Fruit fly (Drosophila melanogaster) whole organism, embryonic: ENCODE measurements around the gene D.

Source experiments
- B-H2 ChIP-seq: fragments of 200-800 bp; sonication (Bioruptor generic); optimal IDR thresholded peaks from 2 replicates; lab custom pipeline; 2018; ENCODE audit warnings: missing biosample characterization, mild to moderate bottlenecking, missing genetic modification characterization
- CG10462 ChIP-seq: fragments of 200-800 bp; sonication (Bioruptor generic); optimal IDR thresholded peaks from 2 replicates; lab custom pipeline; 2016; ENCODE audit warnings: missing biosample characterization, missing genetic modification characterization
- CG11695 ChIP-seq: fragments of 200-800 bp; sonication (Bioruptor generic); IDR thresholded peaks from 3 replicates; pipeline ENCODE4 v1.3.6; 2022; ENCODE audit warnings: missing biosample characterization, missing genetic modification characterization
- CG11696 ChIP-seq: fragments of 200-800 bp; sonication (Bioruptor generic); IDR thresholded peaks from 2 replicates; pipeline ENCODE4 v1.3.6; 2022; ENCODE audit warnings: missing biosample characterization, missing genetic modification characterization
- CG15479 ChIP-seq: fragments of 200-800 bp; sonication (Bioruptor generic); optimal IDR thresholded peaks from 3 replicates; lab custom pipeline; 2019; ENCODE audit warnings: missing biosample characterization, mild to moderate bottlenecking, missing genetic modification characterization, moderate library complexity
- CG18599 ChIP-seq: fragments of 200-800 bp; sonication (Bioruptor generic); optimal IDR thresholded peaks from 3 replicates; lab custom pipeline; 2017; ENCODE audit warnings: missing biosample characterization, missing genetic modification characterization, mild to moderate bottlenecking, moderate library complexity, missing genetic modification reagents
- CG2678 ChIP-seq: fragments of 200-800 bp; sonication (Bioruptor generic); optimal IDR thresholded peaks from 3 replicates; lab custom pipeline; 2019; ENCODE audit warnings: missing biosample characterization, mild to moderate bottlenecking, missing genetic modification characterization, moderate library complexity
- CG30020 ChIP-seq: fragments of 200-800 bp; optimal IDR thresholded peaks from 2 replicates; lab custom pipeline; 2019; ENCODE audit warnings: missing biosample characterization, mild to moderate bottlenecking, missing genetic modification characterization, moderate library complexity
- CG30403 ChIP-seq: fragments of 200-800 bp; sonication (Bioruptor generic); optimal IDR thresholded peaks from 3 replicates; lab custom pipeline; 2016; ENCODE audit warnings: missing biosample characterization, missing genetic modification characterization
- CG4360 ChIP-seq: fragments of 200-800 bp; sonication (Bioruptor generic); IDR thresholded peaks from 2 replicates; pipeline ENCODE4 v1.3.6; 2022; ENCODE audit warnings: missing biosample characterization, missing genetic modification characterization
- CG6175 ChIP-seq: fragments of 200-800 bp; sonication (Bioruptor generic); IDR thresholded peaks from 3 replicates; pipeline ENCODE4 v1.3.6; 2022; ENCODE audit warnings: missing biosample characterization, missing genetic modification characterization
- CG6791 ChIP-seq: fragments of 200-800 bp; sonication (Bioruptor generic); IDR thresholded peaks from 3 replicates; pipeline ENCODE4 v1.3.6; 2022; ENCODE audit warnings: missing biosample characterization, missing genetic modification characterization; ENCODE audit not compliant: partially characterized antibody
- CG7963 ChIP-seq: fragments of 200-800 bp; sonication (Bioruptor generic); IDR thresholded peaks from 3 replicates; pipeline ENCODE4 v1.3.6; 2022; ENCODE audit warnings: missing biosample characterization, missing genetic modification characterization; ENCODE audit not compliant: partially characterized antibody
- CG8944 ChIP-seq: fragments of 200-800 bp; sonication (Bioruptor generic); optimal IDR thresholded peaks from 3 replicates; lab custom pipeline; 2016; ENCODE audit warnings: missing biosample characterization, missing genetic modification characterization
- D ChIP-seq, 2 experiments: fragments of 200-800 bp in 1 of 2; fragments of >200 bp in 1 of 2; sonication (Bioruptor generic) in 1 of 2; optimal IDR thresholded peaks; 2 replicates in 1 of 2; 3 replicates in 1 of 2; lab custom pipeline; 2017; ENCODE audit warnings: mild to moderate bottlenecking in 1 of 2, missing biosample characterization in 1 of 2, missing genetic modification characterization in 1 of 2, missing genetic modification reagents in 1 of 2
- Drgx ChIP-seq: fragments of 200-800 bp; sonication (Bioruptor generic); IDR thresholded peaks from 2 replicates; pipeline ENCODE4 v1.3.6; 2022; ENCODE audit warnings: missing biosample characterization, missing genetic modification characterization
- MBD-R2 ChIP-seq: fragments of 200-800 bp; sonication (Bioruptor generic); IDR thresholded peaks from 2 replicates; pipeline ENCODE4 v1.3.6; 2022; ENCODE audit warnings: missing biosample characterization, missing genetic modification characterization
- Nf-YB ChIP-seq: fragments of 200-800 bp; sonication (Bioruptor generic); optimal IDR thresholded peaks from 3 replicates; lab custom pipeline; 2019; ENCODE audit warnings: missing biosample characterization, mild to moderate bottlenecking, missing genetic modification characterization, moderate library complexity
- Nf-YC ChIP-seq: fragments of 200-800 bp; optimal IDR thresholded peaks from 3 replicates; lab custom pipeline; 2019; ENCODE audit warnings: missing biosample characterization, mild to moderate bottlenecking, missing genetic modification characterization, moderate library complexity
- Xrp1 ChIP-seq: fragments of 200-800 bp; sonication (Bioruptor generic); IDR thresholded peaks from 2 replicates; pipeline ENCODE4 v1.3.6; 2022; ENCODE audit warnings: missing biosample characterization, missing genetic modification characterization
- al ChIP-seq: fragments of 200-800 bp; sonication (Bioruptor generic); IDR thresholded peaks from 2 replicates; pipeline ENCODE4 v1.3.6; 2022; ENCODE audit warnings: missing biosample characterization, missing genetic modification characterization
- disco-r ChIP-seq: fragments of 200-800 bp; sonication (Bioruptor generic); optimal IDR thresholded peaks from 2 replicates; lab custom pipeline; 2016; ENCODE audit warnings: missing biosample characterization, missing genetic modification characterization
- exex ChIP-seq: fragments of 200-800 bp; sonication (Bioruptor generic); optimal IDR thresholded peaks from 4 replicates; lab custom pipeline; 2018; ENCODE audit warnings: missing biosample characterization, mild to moderate bottlenecking, missing genetic modification characterization, moderate library complexity
- gcm ChIP-seq: fragments of 200-800 bp; sonication (Bioruptor generic); optimal IDR thresholded peaks from 2 replicates; lab custom pipeline; 2019; ENCODE audit warnings: missing biosample characterization, mild to moderate bottlenecking, missing genetic modification characterization, moderate library complexity
- gem ChIP-seq: fragments of 200-800 bp; sonication (Bioruptor generic); optimal IDR thresholded peaks from 2 replicates; lab custom pipeline; 2019; ENCODE audit warnings: missing biosample characterization, mild to moderate bottlenecking, missing genetic modification characterization, moderate library complexity
- grn ChIP-seq: fragments of 200-800 bp; sonication (Bioruptor generic); optimal IDR thresholded peaks from 3 replicates; lab custom pipeline; 2017; ENCODE audit warnings: missing biosample characterization, missing genetic modification characterization
- hb ChIP-seq: fragments of 200-800 bp; sonication (Bioruptor generic); IDR thresholded peaks from 3 replicates; pipeline ENCODE4 v1.3.6; 2022; ENCODE audit warnings: missing biosample characterization, missing genetic modification characterization; ENCODE audit not compliant: partially characterized antibody
- jumu ChIP-seq: fragments of 200-800 bp; sonication (Bioruptor generic); optimal IDR thresholded peaks from 3 replicates; lab custom pipeline; 2016; ENCODE audit warnings: missing biosample characterization, missing genetic modification characterization
- nau ChIP-seq: fragments of 200-800 bp; sonication (Bioruptor generic); optimal IDR thresholded peaks from 3 replicates; lab custom pipeline; 2017; ENCODE audit warnings: missing biosample characterization, mild to moderate bottlenecking, missing genetic modification characterization, missing genetic modification reagents
- oc ChIP-seq: fragments of 200-800 bp; sonication (Bioruptor generic); optimal IDR thresholded peaks from 2 replicates; lab custom pipeline; 2018; ENCODE audit warnings: missing biosample characterization, mild to moderate bottlenecking, missing genetic modification characterization, moderate library complexity
- pros ChIP-seq: fragments of 200-800 bp; sonication (Bioruptor generic); optimal IDR thresholded peaks from 3 replicates; lab custom pipeline; 2019; ENCODE audit warnings: missing biosample characterization, mild to moderate bottlenecking, missing genetic modification characterization, moderate library complexity
- psq ChIP-seq: fragments of 200-800 bp; sonication (Bioruptor generic); optimal IDR thresholded peaks from 2 replicates; lab custom pipeline; 2017; ENCODE audit warnings: missing biosample characterization, missing genetic modification characterization
- repo ChIP-seq: fragments of 200-800 bp; sonication (Bioruptor generic); optimal IDR thresholded peaks from 2 replicates; lab custom pipeline; 2016; ENCODE audit warnings: missing biosample characterization, missing genetic modification characterization
- sd ChIP-seq: fragments of 200-800 bp; sonication (Bioruptor generic); optimal IDR thresholded peaks from 3 replicates; lab custom pipeline; 2018; ENCODE audit warnings: missing biosample characterization, mild to moderate bottlenecking, missing genetic modification characterization, moderate library complexity
- stwl ChIP-seq: fragments of 200-800 bp; sonication (Bioruptor generic); optimal IDR thresholded peaks from 3 replicates; lab custom pipeline; 2018; ENCODE audit warnings: missing biosample characterization, mild to moderate bottlenecking, missing genetic modification characterization, moderate library complexity
- tap ChIP-seq: fragments of 200-800 bp; optimal IDR thresholded peaks from 3 replicates; lab custom pipeline; 2019; ENCODE audit warnings: missing biosample characterization, mild to moderate bottlenecking, missing genetic modification characterization, moderate library complexity
- tgo ChIP-seq: fragments of 200-800 bp; sonication (Bioruptor generic); IDR thresholded peaks from 3 replicates; pipeline ENCODE4 v1.3.6; 2022; ENCODE audit warnings: missing biosample characterization, missing genetic modification characterization
- tin ChIP-seq: fragments of 200-800 bp; sonication (Bioruptor generic); optimal IDR thresholded peaks from 3 replicates; lab custom pipeline; 2016; ENCODE audit warnings: missing biosample characterization, missing genetic modification characterization
- tll ChIP-seq, 2 experiments: fragments of 200-800 bp in 1 of 2; fragments of >200 bp in 1 of 2; sonication (Bioruptor generic) in 1 of 2; optimal IDR thresholded peaks; 2 replicates each; lab custom pipeline; 2017 to 2019; ENCODE audit warnings: missing biosample characterization in 2 of 2, missing genetic modification characterization in 2 of 2, mild to moderate bottlenecking in 1 of 2, moderate library complexity in 1 of 2
- tna ChIP-seq: fragments of 200-800 bp; sonication (Bioruptor generic); IDR thresholded peaks from 2 replicates; pipeline ENCODE4 v1.3.6; 2022; ENCODE audit warnings: missing biosample characterization, missing genetic modification characterization; ENCODE audit not compliant: partially characterized antibody
- unpg ChIP-seq: fragments of 200-800 bp; sonication (Bioruptor generic); optimal IDR thresholded peaks from 3 replicates; lab custom pipeline; 2018; ENCODE audit warnings: missing biosample characterization, mild to moderate bottlenecking, missing genetic modification characterization, moderate library complexity
- zen ChIP-seq: fragments of 200-800 bp; sonication (Bioruptor generic); optimal IDR thresholded peaks from 3 replicates; lab custom pipeline; 2018; ENCODE audit warnings: missing biosample characterization, mild to moderate bottlenecking, missing genetic modification characterization, moderate library complexity
- zen2 ChIP-seq: fragments of 200-800 bp; sonication (Bioruptor generic); IDR thresholded peaks from 3 replicates; pipeline ENCODE4 v1.3.6; 2022; ENCODE audit warnings: missing biosample characterization, missing genetic modification characterization; ENCODE audit not compliant: partially characterized antibody

D gene

DNA sequence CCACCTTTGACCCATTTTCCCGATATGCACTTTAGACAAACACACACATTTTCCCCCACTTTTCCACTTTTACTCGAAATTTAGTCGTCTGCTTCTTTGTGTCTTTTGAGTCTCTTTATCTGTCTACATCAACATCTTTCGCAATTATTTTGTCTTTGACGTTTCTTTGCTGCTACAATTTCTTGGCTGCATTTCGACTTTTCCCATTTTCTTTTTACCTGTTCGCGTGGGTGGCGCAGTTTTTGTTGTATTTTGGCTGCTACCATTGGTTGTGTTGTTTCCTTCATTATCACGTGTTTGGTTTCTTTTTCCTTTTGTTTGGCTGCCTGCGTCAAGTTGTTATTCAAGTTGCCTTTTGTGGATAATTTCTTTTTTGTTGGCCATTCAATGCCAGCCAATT is 33.2 kb upstream of the D start:
- TF ChIP-seq repo = no peak
- no peak for TF ChIP-seq disco-r (GFP tag; lab: Kevin White, UChicago)
- TF ChIP-seq psq (GFP tag; lab: Kevin White, UChicago) = peak; percentile 25
- TF ChIP-seq D (optimal IDR thresholded peaks at IDR 0.05; lab: Kevin White, UChicago) = peak; percentile 69
- no peak for TF ChIP-seq D (GFP tag; optimal IDR thresholded peaks at IDR 0.05; lab: Kevin White, UChicago)
- TF ChIP-seq CG4360 = peak; percentile 41; the same call in 1 of the 2 replicates
- peak in 1 of 2 experiments; percentile 70 for TF ChIP-seq tll (GFP tag; optimal IDR thresholded peaks at IDR 0.05; lab: Kevin White, UChicago)
- no peak for TF ChIP-seq B-H2 (GFP tag; lab: Kevin White, UChicago)
- TF ChIP-seq Nf-YB (GFP tag; lab: Kevin White, UChicago) = peak; percentile 33
- peak; percentile 49 for TF ChIP-seq CG15479 (GFP tag; lab: Kevin White, UChicago)
- TF ChIP-seq unpg (GFP tag; lab: Kevin White, UChicago) = no peak
- TF ChIP-seq pros (GFP tag; lab: Kevin White, UChicago) = peak; percentile 86
- peak; percentile 26 for TF ChIP-seq zen (tag; lab: Kevin White, UChicago)
- TF ChIP-seq sd (tag; lab: Kevin White, UChicago) = peak; percentile 19

DNA sequence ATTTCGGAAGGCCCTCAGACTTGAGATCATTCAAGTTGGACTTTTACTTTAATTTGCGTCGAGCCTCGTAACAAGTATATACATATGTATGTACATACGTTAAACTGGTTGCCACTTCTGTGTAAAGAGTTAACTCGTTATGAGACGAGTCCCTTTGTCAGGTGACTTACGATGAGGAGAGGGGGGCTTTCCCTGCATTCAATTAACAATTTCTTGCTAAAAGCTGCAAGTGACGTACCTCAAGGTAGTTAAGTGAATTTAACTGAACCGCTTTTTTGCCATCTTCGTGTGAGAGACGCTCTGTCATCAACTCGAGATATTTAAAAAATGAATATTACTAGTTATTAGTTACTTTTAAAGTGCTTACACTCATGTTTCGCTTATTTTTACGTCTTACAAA is 30.6 kb upstream of the D start:
- TF ChIP-seq CG30020 (tag; lab: Kevin White, UChicago) (no peak), hb (GFP tag; lab: Robert Waterston, UW) (no peak), tgo (GFP tag; lab: Robert Waterston, UW) (no peak), CG6791 (GFP tag; lab: Robert Waterston, UW) (no peak), CG11695 (GFP tag; lab: Robert Waterston, UW) (no peak), CG7963 (no peak), MBD-R2 (GFP tag; lab: Robert Waterston, UW) (no peak), CG11696 (GFP tag; lab: Robert Waterston, UW) (no peak), tap (no peak), gem (no peak), al (GFP tag; lab: Robert Waterston, UW) (no peak)

DNA sequence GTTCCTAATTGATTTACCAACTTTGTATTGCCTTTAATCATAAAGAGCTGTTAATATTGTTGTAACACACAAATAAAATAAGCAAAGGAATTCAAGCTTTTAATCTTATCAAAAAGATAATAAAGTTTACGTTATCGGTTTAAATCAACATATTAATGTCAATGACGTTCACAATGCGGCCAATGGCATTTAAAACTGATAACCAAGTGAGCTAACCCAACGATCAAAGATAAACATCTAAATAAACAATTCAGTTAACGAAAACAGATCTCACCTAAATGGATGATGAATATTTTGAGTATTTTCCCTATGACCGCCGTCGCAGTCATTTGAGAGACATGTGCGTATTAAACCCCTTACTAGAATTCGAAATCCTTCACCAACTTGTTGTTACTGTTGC is 28.9 kb upstream of the D start:
- peak; percentile 40 for TF ChIP-seq Nf-YB (GFP tag; lab: Kevin White, UChicago)
- TF ChIP-seq exex (tag; lab: Kevin White, UChicago) = peak; percentile 55
- peak; percentile 80 for TF ChIP-seq grn (GFP tag; lab: Kevin White, UChicago)
- no peak for TF ChIP-seq CG6175 (GFP tag; lab: Robert Waterston, UW)
- TF ChIP-seq gcm (GFP tag; lab: Kevin White, UChicago) = no peak
- TF ChIP-seq sd (tag; lab: Kevin White, UChicago) = peak; percentile 67
- TF ChIP-seq Nf-YC (tag; lab: Kevin White, UChicago) = peak; percentile 42

DNA sequence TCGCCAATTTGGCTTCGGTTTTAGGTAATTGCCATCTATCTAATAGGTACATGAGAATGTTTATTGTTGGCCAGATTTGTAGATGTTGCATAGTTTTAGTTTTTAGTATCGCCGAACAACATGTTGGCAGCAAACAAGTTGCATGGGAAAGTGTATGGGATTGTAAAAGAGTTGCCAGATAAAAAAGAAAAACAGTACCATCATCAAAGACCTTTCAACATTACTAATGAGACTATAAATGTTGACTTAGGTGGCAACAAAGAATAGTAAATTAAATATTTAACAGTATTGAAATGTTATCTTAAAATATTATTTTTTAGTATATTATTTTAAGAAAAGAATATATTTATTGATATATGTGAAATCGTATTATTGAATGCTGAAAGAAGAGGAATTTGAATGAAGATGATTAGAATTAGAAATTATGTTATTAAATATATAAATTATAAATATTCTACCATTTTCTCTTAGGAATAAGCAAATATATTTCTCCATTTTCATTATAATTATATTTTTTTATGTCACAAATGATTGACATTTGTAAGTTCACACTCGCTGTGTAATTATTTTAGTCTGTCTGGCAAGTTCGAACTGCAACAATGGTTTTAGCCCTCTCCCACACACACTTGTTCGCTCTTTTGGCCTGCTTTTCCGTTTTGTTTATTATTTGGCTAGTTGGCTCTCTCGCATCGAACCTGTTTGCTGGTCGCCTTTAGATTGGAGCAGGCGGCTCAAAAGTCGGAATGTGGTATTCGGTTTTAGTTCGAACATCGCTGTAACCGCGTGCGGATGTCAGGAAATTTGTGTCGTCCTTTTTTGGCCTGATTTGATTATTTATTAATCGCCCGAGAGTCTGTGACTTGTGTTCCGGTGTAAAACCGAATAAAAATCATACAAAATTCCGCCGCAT is 26.5 kb upstream of the D start:
- TF ChIP-seq CG10462 = no peak
- TF ChIP-seq CG18599 = peak; percentile 32
- TF ChIP-seq nau (GFP tag; lab: Kevin White, UChicago) = peak; percentile 31
- no peak for TF ChIP-seq zen2
- TF ChIP-seq tna (GFP tag; lab: Robert Waterston, UW) = no peak
- TF ChIP-seq tin (GFP tag; lab: Kevin White, UChicago) = no peak
- TF ChIP-seq Drgx (GFP tag; lab: Robert Waterston, UW) = peak; percentile 56; the same call in 1 of the 2 replicates
- TF ChIP-seq CG30403 (GFP tag; lab: Kevin White, UChicago) = peak; percentile 51
- no peak for TF ChIP-seq jumu
- TF ChIP-seq Xrp1 = peak; percentile 25; the same call in 1 of the 2 replicates
- TF ChIP-seq CG2678 (tag; lab: Kevin White, UChicago) = peak; percentile 73
- TF ChIP-seq stwl = peak; percentile 33
- no peak for TF ChIP-seq oc (tag; lab: Kevin White, UChicago)
- no peak for TF ChIP-seq CG8944 (GFP tag; lab: Kevin White, UChicago)
